Fruit fly (Drosophila melanogaster): Measurements from ENCODE around the gene pira.

The pira gene

dm6 chrX:12719940-12720355 is 43.5 kb downstream of the pira start:
- no peak for TF ChIP-seq insv (optimal IDR thresholded peaks at IDR 0.05)
- TF ChIP-seq Sin3A (optimal IDR thresholded peaks at IDR 0.05), result no peak
- no peak for TF ChIP-seq Myc (optimal IDR thresholded peaks at IDR 0.05)
- no peak for TF ChIP-seq psq (optimal IDR thresholded peaks at IDR 0.05)
- no peak for TF ChIP-seq ttk (optimal IDR thresholded peaks at IDR 0.05)
- TF ChIP-seq h (optimal IDR thresholded peaks at IDR 0.05), result no peak

DNA sequence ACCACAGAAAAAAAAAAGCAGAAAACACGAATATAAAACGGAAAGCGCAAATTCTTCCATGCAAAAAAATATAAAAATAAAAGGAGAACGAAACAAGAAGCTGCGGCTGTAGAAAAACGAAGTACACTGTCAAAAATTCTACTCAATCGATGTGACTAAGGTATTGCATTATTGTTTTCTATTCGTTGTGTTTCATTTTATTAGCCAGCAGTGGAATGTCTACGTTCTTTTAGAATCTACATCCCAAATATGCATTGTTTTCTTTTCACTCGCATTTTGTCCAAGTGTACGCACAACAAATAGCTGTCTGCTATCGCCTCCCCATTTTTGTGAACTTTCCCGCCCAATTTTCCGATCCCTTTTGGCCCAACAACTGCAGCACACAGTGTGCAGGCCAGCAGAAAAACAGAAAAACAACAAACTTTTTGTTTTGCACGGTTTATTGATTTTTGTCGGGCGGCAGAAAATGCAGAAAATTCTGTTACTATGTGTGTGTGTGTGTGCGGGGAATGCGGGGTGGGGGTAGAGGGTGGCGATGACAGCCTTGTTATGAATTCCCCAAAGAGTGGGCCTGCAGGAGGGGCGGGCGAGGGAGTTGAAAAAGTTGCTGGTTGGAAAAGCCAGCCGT is 44.1 kb downstream of the pira start:
- TF ChIP-seq Sin3A (optimal IDR thresholded peaks at IDR 0.05), result no peak
- TF ChIP-seq h (optimal IDR thresholded peaks at IDR 0.05), result no peak
- no peak for TF ChIP-seq psq (optimal IDR thresholded peaks at IDR 0.05)

DNA sequence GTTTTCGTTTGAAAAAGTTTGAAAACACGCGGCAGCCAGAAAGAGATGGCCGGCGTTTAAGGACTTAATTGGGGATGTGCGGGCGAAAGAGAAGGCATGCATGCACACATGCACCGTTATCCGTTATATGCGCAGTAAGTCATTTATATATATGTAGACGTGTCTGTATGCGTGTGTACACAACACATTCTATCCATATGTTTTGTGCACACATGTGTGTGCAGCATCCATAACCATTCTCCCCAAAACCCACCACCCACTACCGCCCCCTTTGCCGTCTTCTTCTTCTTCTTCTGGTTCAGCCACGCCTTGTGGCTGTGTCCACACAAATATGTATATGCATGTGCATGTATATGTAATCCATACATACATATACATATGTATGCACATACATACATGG is 44.8 kb downstream of the pira start:
- TF ChIP-seq Sin3A (optimal IDR thresholded peaks at IDR 0.05) (no peak), psq (optimal IDR thresholded peaks at IDR 0.05) (no peak), h (optimal IDR thresholded peaks at IDR 0.05) (no peak), insv (optimal IDR thresholded peaks at IDR 0.05) (no peak), ttk (optimal IDR thresholded peaks at IDR 0.05) (no peak), Myc (optimal IDR thresholded peaks at IDR 0.05) (no peak)

Measured in Kc167 (cell line).